Fruit fly (Drosophila melanogaster) whole organism, embryonic: ENCODE data around the gene CG7320.

Experiments used
- CoRest ChIP-seq: fragments of 200-800 bp; sonication (Bioruptor generic); optimal IDR thresholded peaks from 3 replicates; lab custom pipeline; 2018; ENCODE audit warnings: missing biosample characterization, mild to moderate bottlenecking, missing genetic modification characterization, moderate library complexity
- Xbp1 ChIP-seq: fragments of 200-800 bp; sonication (Bioruptor generic); optimal IDR thresholded peaks from 3 replicates; lab custom pipeline; 2016; ENCODE audit warnings: missing biosample characterization, mild to moderate bottlenecking, missing genetic modification characterization

dm6 chr3L:18181900-18182299 is 19.4 kb upstream of the CG7320 start:
- TF ChIP-seq CoRest = no peak
- TF ChIP-seq Xbp1 (GFP tag; lab: Kevin White, UChicago) = no peak
